Fruit fly (Drosophila melanogaster) whole organism: Measurements from ENCODE around the gene CG8112.

Source experiments
- CG8478 ChIP-seq: fragments of >200 bp; optimal IDR thresholded peaks from 2 replicates; lab custom pipeline; 2018; ENCODE audit warnings: inconsistent platforms
- EcR ChIP-seq, 2 experiments: fragments of >200 bp; optimal IDR thresholded peaks; 2 replicates each; lab custom pipeline; 2017; ENCODE audit warnings: missing biosample characterization in 2 of 2, missing genetic modification characterization in 2 of 2, missing genetic modification reagents in 2 of 2
- psq ChIP-seq: fragments of >200 bp; optimal IDR thresholded peaks from 2 replicates; lab custom pipeline; 2017

dm6 chr3R:8668024-8668856 is 44.5 kb upstream of the CG8112 start:
- TF ChIP-seq psq (lab: Kevin White, UChicago) (no peak), CG8478 (lab: Kevin White, UChicago) (no peak), EcR (GFP tag; optimal IDR thresholded peaks at IDR 0.05; lab: Kevin White, UChicago) (no peak)
